Fruit fly (Drosophila melanogaster): ENCODE data around the gene CG7386.

CG7386 gene

dm6 chr3L:6188995-6189927 is at the start of gene CG7386, which contains the start of gene D19A:
Gene CG7386, plus strand, starts transcription at chr3L:6189745.
Gene D19A, minus strand, starts transcription at chr3L:6189123.
- TF ChIP-seq eg (GFP tag; IDR thresholded peaks at IDR 0.05) = peak; percentile 53; the same call in 2 of the 3 replicates
- TF ChIP-seq Ets96B (tag; optimal IDR thresholded peaks at IDR 0.05) = peak; percentile 11
- peak; percentile 69 for TF ChIP-seq pdm3 (GFP tag; optimal IDR thresholded peaks at IDR 0.05)
- TF ChIP-seq svp (GFP tag) = peak; percentile 89
- TF ChIP-seq Blimp-1 (GFP tag; optimal IDR thresholded peaks at IDR 0.05) = no peak
- TF ChIP-seq CG6163 (GFP tag; IDR thresholded peaks at IDR 0.05) = peak; percentile 66
- TF ChIP-seq Ets21C (GFP tag; optimal IDR thresholded peaks at IDR 0.05) = peak; percentile 46
- TF ChIP-seq achi (GFP tag; optimal IDR thresholded peaks at IDR 0.05) = peak; percentile 56
- TF ChIP-seq CG6854 (GFP tag; optimal IDR thresholded peaks at IDR 0.05) = no peak
- TF ChIP-seq CG34406 (GFP tag; optimal IDR thresholded peaks at IDR 0.05) = peak; percentile 38
- TF ChIP-seq dac (GFP tag; optimal IDR thresholded peaks at IDR 0.05) = no peak
- TF ChIP-seq vri (GFP tag; optimal IDR thresholded peaks at IDR 0.05) = no peak
- TF ChIP-seq CG31627 (GFP tag; optimal IDR thresholded peaks at IDR 0.05) = peak; percentile 69
- TF ChIP-seq Hr38 (GFP tag; optimal IDR thresholded peaks at IDR 0.05) = no peak
- TF ChIP-seq CG10631 (GFP tag; optimal IDR thresholded peaks at IDR 0.05) = peak; percentile 58
- peak; percentile 10 for TF ChIP-seq Lpt (GFP tag; optimal IDR thresholded peaks at IDR 0.05)
- peak; percentile 20 for TF ChIP-seq Sox15 (GFP tag; optimal IDR thresholded peaks at IDR 0.05)
- no peak for TF ChIP-seq CG16779 (tag; optimal IDR thresholded peaks at IDR 0.05)
- no peak for TF ChIP-seq fd85E (GFP tag; optimal IDR thresholded peaks at IDR 0.05)
- TF ChIP-seq CG15336 (GFP tag; IDR thresholded peaks at IDR 0.05) = peak; percentile 50
- peak; percentile 89 for TF ChIP-seq fkh (GFP tag; optimal IDR thresholded peaks at IDR 0.05)
- peak; percentile 32 for TF ChIP-seq CG8632 (GFP tag; optimal IDR thresholded peaks at IDR 0.05)
- TF ChIP-seq spab (GFP tag; optimal IDR thresholded peaks at IDR 0.05) = no peak
- no peak for TF ChIP-seq CG4318 (GFP tag; optimal IDR thresholded peaks at IDR 0.05)
- TF ChIP-seq esn (GFP tag; optimal IDR thresholded peaks at IDR 0.05) = peak; percentile 67
- peak; percentile 46 for TF ChIP-seq cyc (GFP tag; optimal IDR thresholded peaks at IDR 0.05)
- peak; percentile 37 for TF ChIP-seq OdsH (GFP tag; optimal IDR thresholded peaks at IDR 0.05)
- TF ChIP-seq CG11902 (GFP tag; optimal IDR thresholded peaks at IDR 0.05) = peak; percentile 26
- no peak for TF ChIP-seq CG8319 (GFP tag; optimal IDR thresholded peaks at IDR 0.05)
- peak; percentile 25; the same call in 1 of the 3 replicates for TF ChIP-seq CG8119 (GFP tag; IDR thresholded peaks at IDR 0.05)
- TF ChIP-seq CG9139 (GFP tag; optimal IDR thresholded peaks at IDR 0.05) = no peak
- peak; percentile 59 for TF ChIP-seq Met (GFP tag; optimal IDR thresholded peaks at IDR 0.05)
- TF ChIP-seq CG3032 (tag; optimal IDR thresholded peaks at IDR 0.05) = peak; percentile 42
- TF ChIP-seq Hr4 (GFP tag; optimal IDR thresholded peaks at IDR 0.05) = peak; percentile 49
- TF ChIP-seq net (GFP tag; optimal IDR thresholded peaks at IDR 0.05) = no peak
- TF ChIP-seq acj6 (GFP tag; optimal IDR thresholded peaks at IDR 0.05) = peak; percentile 42
- TF ChIP-seq Sox14 (GFP tag; optimal IDR thresholded peaks at IDR 0.05) = peak; percentile 50
- peak in 1 of 2 experiments; percentile 40 for TF ChIP-seq salr (GFP tag; optimal IDR thresholded peaks at IDR 0.05)
- TF ChIP-seq CG3919 (GFP tag; optimal IDR thresholded peaks at IDR 0.05) = peak; percentile 48
- TF ChIP-seq dsx (GFP tag; optimal IDR thresholded peaks at IDR 0.05; ENCODE audit: poor library complexity, severe bottlenecking) = peak; percentile 19
- peak; percentile 34 for TF ChIP-seq CG6792 (GFP tag; optimal IDR thresholded peaks at IDR 0.05)
- no peak for TF ChIP-seq Eip75B (GFP tag; optimal IDR thresholded peaks at IDR 0.05)
- TF ChIP-seq Hr39 (GFP tag; optimal IDR thresholded peaks at IDR 0.05) = peak; percentile 71
- TF ChIP-seq CG6808 (GFP tag; optimal IDR thresholded peaks at IDR 0.05) = no peak
- TF ChIP-seq lz (GFP tag; optimal IDR thresholded peaks at IDR 0.05) = peak; percentile 56
- TF ChIP-seq Smox (GFP tag; optimal IDR thresholded peaks at IDR 0.05) = no peak
- peak; percentile 50 for TF ChIP-seq topi (GFP tag; optimal IDR thresholded peaks at IDR 0.05)
- TF ChIP-seq ss (GFP tag; optimal IDR thresholded peaks at IDR 0.05) = peak; percentile 17 to 35
- no peak for TF ChIP-seq CG6276 (GFP tag; optimal IDR thresholded peaks at IDR 0.05)
- no peak for TF ChIP-seq Eip93F (GFP tag; optimal IDR thresholded peaks at IDR 0.05)

All from whole organism, prepupa.